Worm (Caenorhabditis elegans) whole organism, L2 larva: ENCODE results near the gene Y57G11C.38.

ENCODE experiments used
- C34F6.9 ChIP-seq: fragments of 150-350 bp; optimal IDR thresholded peaks from 2 replicates; lab custom pipeline; 2014; ENCODE audit warnings: missing biosample characterization, missing genetic modification characterization
- F13H6.1 ChIP-seq: sonication (generic microtip); optimal IDR thresholded peaks from 2 replicates; lab custom pipeline; 2016; ENCODE audit warnings: missing genetic modification characterization, missing compliant biosample characterization
- R02D3.7 ChIP-seq: fragments of 150-350 bp; optimal IDR thresholded peaks from 2 replicates; lab custom pipeline; 2014; ENCODE audit warnings: missing biosample characterization, missing genetic modification characterization
- ZK546.5 ChIP-seq: sonication (generic microtip); optimal IDR thresholded peaks from 2 replicates; lab custom pipeline; 2017; ENCODE audit warnings: missing biosample characterization, missing genetic modification characterization
- alr-1 ChIP-seq: fragments of 150-350 bp; optimal IDR thresholded peaks from 2 replicates; lab custom pipeline; 2014; ENCODE audit warnings: missing biosample characterization, missing genetic modification characterization
- aly-2 ChIP-seq: fragments of 150-350 bp; optimal IDR thresholded peaks from 2 replicates; lab custom pipeline; 2014; ENCODE audit warnings: missing biosample characterization, missing genetic modification characterization
- ceh-16 ChIP-seq: fragments of 150-350 bp; optimal IDR thresholded peaks from 2 replicates; lab custom pipeline; 2014; ENCODE audit warnings: missing biosample characterization, missing genetic modification characterization
- ceh-82 ChIP-seq: fragments of 150-350 bp; optimal IDR thresholded peaks from 2 replicates; lab custom pipeline; 2014; ENCODE audit warnings: missing biosample characterization, missing genetic modification characterization
- crh-2 ChIP-seq: sonication (generic microtip); optimal IDR thresholded peaks from 2 replicates; lab custom pipeline; 2017; ENCODE audit warnings: missing biosample characterization, missing genetic modification characterization
- dmd-4 ChIP-seq: sonication (generic microtip); optimal IDR thresholded peaks from 2 replicates; lab custom pipeline; 2017; ENCODE audit warnings: missing biosample characterization, missing genetic modification characterization
- egl-27 ChIP-seq: sonication (generic microtip); optimal IDR thresholded peaks from 3 replicates; lab custom pipeline; 2017; ENCODE audit warnings: missing biosample characterization, missing genetic modification reagents, missing genetic modification characterization
- elt-1 ChIP-seq: fragments of 150-350 bp; optimal IDR thresholded peaks from 2 replicates; lab custom pipeline; 2014; ENCODE audit warnings: missing biosample characterization, missing genetic modification characterization
- elt-3 ChIP-seq: sonication (generic microtip); optimal IDR thresholded peaks from 2 replicates; lab custom pipeline; 2017; ENCODE audit warnings: missing biosample characterization, missing genetic modification characterization
- fos-1 ChIP-seq: fragments of 150-350 bp; optimal IDR thresholded peaks from 2 replicates; lab custom pipeline; 2014; ENCODE audit warnings: missing biosample characterization, missing genetic modification characterization
- gmeb-1 ChIP-seq: fragments of 150-350 bp; optimal IDR thresholded peaks from 2 replicates; lab custom pipeline; 2014; ENCODE audit warnings: missing biosample characterization, missing genetic modification characterization
- lin-11 ChIP-seq: fragments of 150-350 bp; sonication (generic microtip); optimal IDR thresholded peaks from 2 replicates; lab custom pipeline; 2014; ENCODE audit warnings: missing biosample characterization, missing genetic modification characterization, inconsistent platforms, mixed read lengths
- lin-13 ChIP-seq: fragments of 150-350 bp; optimal IDR thresholded peaks from 2 replicates; lab custom pipeline; 2014; ENCODE audit warnings: missing biosample characterization, missing genetic modification reagents, missing genetic modification characterization
- lsy-2 ChIP-seq, 2 experiments: fragments of 150-350 bp in 1 of 2; sonication (generic microtip) in 1 of 2; optimal IDR thresholded peaks; 2 replicates each; lab custom pipeline; 2014 to 2017; ENCODE audit warnings: missing biosample characterization in 2 of 2, missing genetic modification characterization in 2 of 2
- mbf-1 ChIP-seq: sonication (generic microtip); optimal IDR thresholded peaks from 2 replicates; lab custom pipeline; 2017; ENCODE audit warnings: missing biosample characterization, missing genetic modification characterization
- mdl-1 ChIP-seq, 2 experiments: fragments of 150-350 bp in 1 of 2; sonication (generic microtip) in 1 of 2; optimal IDR thresholded peaks; 2 replicates each; lab custom pipeline; 2017; ENCODE audit warnings: missing biosample characterization in 2 of 2, missing genetic modification characterization in 2 of 2
- nhr-10 ChIP-seq: sonication (generic microtip); optimal IDR thresholded peaks from 2 replicates; lab custom pipeline; 2017; ENCODE audit warnings: missing biosample characterization, missing genetic modification characterization
- nhr-129 ChIP-seq: fragments of 150-350 bp; optimal IDR thresholded peaks from 2 replicates; lab custom pipeline; 2014; ENCODE audit warnings: missing biosample characterization, missing genetic modification characterization
- nhr-21 ChIP-seq: fragments of 150-350 bp; optimal IDR thresholded peaks from 2 replicates; lab custom pipeline; 2014; ENCODE audit warnings: missing biosample characterization, missing genetic modification characterization
- nhr-23 ChIP-seq: fragments of 150-350 bp; optimal IDR thresholded peaks from 2 replicates; lab custom pipeline; 2014; ENCODE audit warnings: missing biosample characterization, missing genetic modification reagents, missing genetic modification characterization
- nhr-25 ChIP-seq: fragments of 150-350 bp; sonication (generic microtip); optimal IDR thresholded peaks from 3 replicates; lab custom pipeline; 2014; ENCODE audit warnings: missing biosample characterization, missing genetic modification characterization
- peb-1 ChIP-seq: fragments of 150-350 bp; optimal IDR thresholded peaks from 2 replicates; lab custom pipeline; 2014; ENCODE audit warnings: missing biosample characterization, missing genetic modification characterization
- skn-1 ChIP-seq: sonication (generic microtip); optimal IDR thresholded peaks from 2 replicates; lab custom pipeline; 2017; ENCODE audit warnings: missing biosample characterization, missing genetic modification characterization
- sma-3 ChIP-seq: sonication (generic microtip); optimal IDR thresholded peaks from 2 replicates; lab custom pipeline; 2016; ENCODE audit warnings: missing genetic modification reagents, missing genetic modification characterization, missing compliant biosample characterization
- sma-9 ChIP-seq, 2 experiments: fragments of 150-350 bp in 1 of 2; sonication (generic microtip) in 1 of 2; optimal IDR thresholded peaks; 2 replicates each; lab custom pipeline; 2014 to 2016; ENCODE audit warnings: missing genetic modification characterization in 2 of 2, mild to moderate bottlenecking in 1 of 2, missing biosample characterization in 1 of 2, missing compliant biosample characterization in 1 of 2, missing genetic modification reagents in 1 of 2, moderate library complexity in 1 of 2
- snpc-4 ChIP-seq: fragments of 150-350 bp; optimal IDR thresholded peaks from 2 replicates; lab custom pipeline; 2014; ENCODE audit warnings: missing biosample characterization, missing genetic modification characterization
- unc-39 ChIP-seq: fragments of 150-350 bp; optimal IDR thresholded peaks from 2 replicates; lab custom pipeline; 2014; ENCODE audit warnings: missing biosample characterization, missing genetic modification characterization
- unc-55 ChIP-seq: fragments of 150-350 bp; sonication (generic microtip); optimal IDR thresholded peaks from 3 replicates; lab custom pipeline; 2014; ENCODE audit warnings: missing biosample characterization, missing genetic modification reagents, missing genetic modification characterization
- unc-62 ChIP-seq: fragments of 150-350 bp; optimal IDR thresholded peaks from 2 replicates; lab custom pipeline; 2014; ENCODE audit warnings: missing biosample characterization, missing genetic modification reagents, missing genetic modification characterization
- zag-1 ChIP-seq: fragments of 150-350 bp; optimal IDR thresholded peaks from 2 replicates; lab custom pipeline; 2014; ENCODE audit warnings: missing biosample characterization, missing genetic modification characterization
- ztf-1 ChIP-seq: fragments of 200-800 bp; sonication (Bioruptor generic); conservative IDR thresholded peaks from 2 replicates; pipeline ENCODE4 v1.3.6; 2022; ENCODE audit warnings: missing genetic modification characterization, missing compliant biosample characterization
- ztf-4 ChIP-seq: fragments of 150-350 bp; optimal IDR thresholded peaks from 2 replicates; lab custom pipeline; 2014; ENCODE audit warnings: missing biosample characterization, missing genetic modification characterization

Gene Y57G11C.38

DNA sequence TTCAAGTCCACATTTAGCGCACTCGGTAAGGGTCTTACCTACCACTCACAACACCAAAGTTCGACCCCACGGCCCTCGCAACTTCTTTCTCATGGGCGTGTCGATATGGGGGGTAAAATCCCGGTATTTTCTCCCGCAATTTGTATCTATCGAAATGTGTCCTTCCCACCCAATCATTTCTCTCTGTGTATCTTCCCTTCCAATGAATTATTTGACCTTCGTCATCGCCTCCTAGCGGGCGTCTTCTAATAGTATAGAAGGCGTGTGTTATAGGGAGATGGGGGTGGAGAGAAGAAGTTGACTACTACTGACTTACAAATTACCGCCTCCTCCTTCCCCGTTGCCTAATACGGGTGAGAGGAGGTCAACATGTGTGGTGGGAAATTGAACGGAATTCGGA, 14.4 kb downstream of the Y57G11C.38 start:
- peak; percentile 69 for TF ChIP-seq nhr-25 (tag; lab: Kevin White, UChicago)
- peak; percentile 75 for TF ChIP-seq nhr-129 (tag; lab: Kevin White, UChicago)
- TF ChIP-seq ceh-82 (tag; lab: Kevin White, UChicago), result no peak
- TF ChIP-seq unc-39, result no peak
- peak; percentile 26 for TF ChIP-seq sma-3 (GFP tag; lab: Kevin White, UChicago)
- peak; percentile 13 for TF ChIP-seq fos-1 (tag; lab: Kevin White, UChicago)
- no peak for TF ChIP-seq ceh-16 (tag; lab: Kevin White, UChicago)

DNA sequence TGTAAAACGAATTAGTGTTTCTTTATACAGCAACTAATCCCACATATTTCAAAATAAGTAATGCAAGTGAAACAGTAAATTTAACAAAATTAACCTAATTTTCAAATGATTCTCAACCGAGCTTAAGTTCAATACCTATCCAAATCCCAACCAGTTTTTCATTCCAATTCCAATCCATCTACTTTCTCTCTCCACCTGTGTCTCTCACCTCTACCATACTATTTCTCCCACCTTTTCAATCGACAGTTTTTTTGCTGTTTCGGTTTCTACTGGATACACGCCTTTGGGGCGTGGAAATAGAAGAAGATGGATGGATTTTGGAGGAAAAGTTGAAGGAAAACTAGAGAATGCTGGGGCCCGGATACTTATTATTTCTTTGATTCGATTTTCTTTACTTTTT, 15.4 kb downstream of the Y57G11C.38 start:
- TF ChIP-seq lsy-2 (tag; optimal IDR thresholded peaks at IDR 0.05; lab: Kevin White, UChicago), result no peak
- no peak for TF ChIP-seq dmd-4
- no peak for TF ChIP-seq nhr-21 (tag; lab: Kevin White, UChicago)
- TF ChIP-seq ZK546.5 (tag; lab: Kevin White, UChicago), result no peak
- TF ChIP-seq ztf-1, result no peak
- no peak for TF ChIP-seq unc-39
- TF ChIP-seq ceh-16 (tag; lab: Kevin White, UChicago), result no peak
- TF ChIP-seq skn-1 (tag; lab: Kevin White, UChicago), result no peak
- TF ChIP-seq C34F6.9, result no peak
- no peak for TF ChIP-seq zag-1 (tag; lab: Kevin White, UChicago)
- TF ChIP-seq, all 48 proteins: peak for 0

DNA sequence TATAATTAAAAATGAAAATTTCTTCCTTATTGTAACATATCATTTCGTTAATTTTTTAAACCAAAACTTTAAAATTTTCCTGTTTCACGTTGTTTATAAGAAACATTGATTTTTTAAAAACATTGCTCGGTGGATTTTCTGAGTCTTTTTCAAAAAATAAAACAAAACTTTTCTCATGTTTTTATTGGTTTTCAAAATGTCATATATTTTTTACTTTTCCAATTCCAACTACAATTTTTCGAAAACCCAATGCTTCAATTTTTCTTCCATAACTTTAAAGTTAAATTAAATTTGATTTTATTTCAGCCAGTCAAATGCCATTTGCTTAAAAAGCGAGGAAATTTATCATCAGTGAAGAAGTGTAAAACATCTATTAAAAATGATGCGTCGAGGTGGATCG, 16.9 kb downstream of the Y57G11C.38 start, which contains the start of gene eps-8:
Gene eps-8 (plus strand): TSS at position 301 of the 400 bp plus-strand sequence.
- no peak for TF ChIP-seq peb-1 (tag; lab: Kevin White, UChicago)

ce11 chrIV:14883812-14884211, 21.6 kb downstream of the Y57G11C.38 start:
- TF ChIP-seq nhr-129 (tag; lab: Kevin White, UChicago), result peak; percentile 53
- TF ChIP-seq sma-3 (GFP tag; lab: Kevin White, UChicago), result peak; percentile 33
- TF ChIP-seq ceh-82 (tag; lab: Kevin White, UChicago), result no peak
- no peak for TF ChIP-seq lin-13
- peak; percentile 22 for TF ChIP-seq gmeb-1 (tag; lab: Kevin White, UChicago)
- TF ChIP-seq fos-1 (tag; lab: Kevin White, UChicago), result peak; percentile 93
- peak; percentile 45 for TF ChIP-seq crh-2 (tag; lab: Kevin White, UChicago)
- TF ChIP-seq R02D3.7 (tag; lab: Kevin White, UChicago), result no peak
- no peak for TF ChIP-seq ztf-1
- TF ChIP-seq sma-9 (GFP tag; optimal IDR thresholded peaks at IDR 0.05; lab: Kevin White, UChicago), result no peak
- TF ChIP-seq sma-9 (tag; optimal IDR thresholded peaks at IDR 0.05; lab: Kevin White, UChicago), result no peak
- peak; percentile 30 for TF ChIP-seq F13H6.1 (tag; lab: Kevin White, UChicago)

ce11 chrIV:14885584-14885983, 23.3 kb downstream of the Y57G11C.38 start:
- no peak for TF ChIP-seq egl-27 (tag; lab: Kevin White, UChicago)
- TF ChIP-seq nhr-23 (tag; lab: Kevin White, UChicago), result no peak
- TF ChIP-seq crh-2 (tag; lab: Kevin White, UChicago), result no peak
- no peak for TF ChIP-seq unc-39
- no peak for TF ChIP-seq elt-1 (tag; lab: Kevin White, UChicago)
- no peak for TF ChIP-seq snpc-4 (tag; lab: Kevin White, UChicago)
- TF ChIP-seq nhr-10 (tag; lab: Kevin White, UChicago), result no peak
- no peak for TF ChIP-seq unc-55 (GFP tag; lab: Kevin White, UChicago)
- TF ChIP-seq sma-9 (GFP tag; optimal IDR thresholded peaks at IDR 0.05; lab: Kevin White, UChicago), result no peak
- TF ChIP-seq sma-9 (tag; optimal IDR thresholded peaks at IDR 0.05; lab: Kevin White, UChicago), result no peak
- no peak for TF ChIP-seq alr-1 (tag; lab: Kevin White, UChicago)
- TF ChIP-seq sma-3 (GFP tag; lab: Kevin White, UChicago), result no peak
- no peak for TF ChIP-seq ceh-16 (tag; lab: Kevin White, UChicago)

DNA sequence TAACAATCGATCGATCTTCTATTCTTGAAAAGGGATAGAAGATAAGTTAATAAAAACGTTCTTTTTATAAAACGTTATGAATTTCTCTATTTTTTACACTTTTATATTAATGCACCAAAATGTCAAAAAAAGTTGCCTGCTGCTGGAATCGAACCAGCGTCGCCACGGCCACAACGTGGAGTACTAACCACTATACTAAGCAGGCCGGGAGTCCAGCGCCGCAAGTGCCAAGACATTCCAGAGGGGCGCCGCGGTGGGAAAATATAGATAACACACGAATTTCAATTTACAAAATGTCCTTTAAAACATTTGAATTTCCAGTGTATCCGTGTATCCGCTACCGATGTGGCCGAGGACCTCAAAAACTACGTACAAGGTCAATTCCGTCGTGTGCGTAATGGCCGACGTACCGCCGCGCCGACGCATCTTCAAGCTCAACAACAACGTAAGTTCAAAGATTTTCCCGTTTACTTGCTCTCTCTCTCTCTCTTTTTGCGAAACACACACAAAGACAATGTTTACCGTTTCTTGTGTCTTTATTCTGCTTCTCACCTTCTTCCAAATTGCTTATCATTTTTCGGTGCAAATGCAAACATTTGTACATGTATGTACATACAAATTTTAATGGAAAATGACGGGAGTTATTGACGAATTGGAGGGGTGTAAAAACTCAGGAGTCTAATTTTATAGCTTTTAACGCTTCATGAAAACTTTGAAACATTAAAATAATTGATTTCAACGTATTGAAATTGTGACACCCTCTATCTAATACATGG, 26.8 kb downstream of the Y57G11C.38 start:
- TF ChIP-seq alr-1 (tag; lab: Kevin White, UChicago) (no peak), unc-39 (no peak), nhr-129 (tag; lab: Kevin White, UChicago) (peak; percentile 31), unc-55 (GFP tag; lab: Kevin White, UChicago) (no peak), aly-2 (tag; lab: Kevin White, UChicago) (no peak), fos-1 (tag; lab: Kevin White, UChicago) (peak; percentile 51), mdl-1 (tag; optimal IDR thresholded peaks at IDR 0.05; lab: Kevin White, UChicago) (no peak), lin-11 (peak; percentile 5), mbf-1 (tag; lab: Kevin White, UChicago) (no peak), unc-62 (GFP tag; lab: Kevin White, UChicago) (no peak), crh-2 (tag; lab: Kevin White, UChicago) (peak; percentile 20), gmeb-1 (tag; lab: Kevin White, UChicago) (no peak), ceh-82 (tag; lab: Kevin White, UChicago) (no peak), ztf-4 (tag; lab: Kevin White, UChicago) (no peak), R02D3.7 (tag; lab: Kevin White, UChicago) (no peak), snpc-4 (tag; lab: Kevin White, UChicago) (no peak), elt-1 (tag; lab: Kevin White, UChicago) (no peak), skn-1 (tag; lab: Kevin White, UChicago) (no peak), sma-9 (GFP tag; optimal IDR thresholded peaks at IDR 0.05; lab: Kevin White, UChicago) (peak; percentile 7), sma-9 (tag; optimal IDR thresholded peaks at IDR 0.05; lab: Kevin White, UChicago) (no peak), C34F6.9 (no peak), lsy-2 (tag; optimal IDR thresholded peaks at IDR 0.05; lab: Kevin White, UChicago) (no peak), egl-27 (tag; lab: Kevin White, UChicago) (no peak), peb-1 (tag; lab: Kevin White, UChicago) (no peak), elt-3 (tag; lab: Kevin White, UChicago) (no peak), sma-3 (GFP tag; lab: Kevin White, UChicago) (no peak), nhr-23 (tag; lab: Kevin White, UChicago) (no peak), F13H6.1 (tag; lab: Kevin White, UChicago) (no peak)
